Fruit fly (Drosophila melanogaster): Measurements from ENCODE around the gene Grip71.

The Grip71 gene

dm6 chr2L:18664707-18665550, 43.7 kb upstream of the Grip71 start:
- TF ChIP-seq mam (GFP tag; optimal IDR thresholded peaks at IDR 0.05) (no peak), CG17802 (tag; optimal IDR thresholded peaks at IDR 0.05) (no peak), HLHmδ (GFP tag; optimal IDR thresholded peaks at IDR 0.05) (no peak), az2 (GFP tag; optimal IDR thresholded peaks at IDR 0.05) (no peak), Hsf (GFP tag; optimal IDR thresholded peaks at IDR 0.05) (no peak), Optix (GFP tag; IDR thresholded peaks at IDR 0.05) (0 out of 3 replicates have a peak, but pooled peaks have one; percentile 17), row (GFP tag; IDR thresholded peaks at IDR 0.05) (no peak), lbe (GFP tag; optimal IDR thresholded peaks at IDR 0.05) (peak; percentile 62), CG13296 (GFP tag; optimal IDR thresholded peaks at IDR 0.05) (no peak), CG6813 (GFP tag; optimal IDR thresholded peaks at IDR 0.05) (no peak), wdn (GFP tag; IDR thresholded peaks at IDR 0.05) (no peak), Bteb2 (GFP tag; optimal IDR thresholded peaks at IDR 0.05) (no peak), CG17568 (GFP tag; optimal IDR thresholded peaks at IDR 0.05) (no peak), corto (GFP tag; optimal IDR thresholded peaks at IDR 0.05) (peak; percentile 48), Ets65A (GFP tag) (peak; percentile 78), gt (GFP tag; IDR thresholded peaks at IDR 0.05) (no peak), CG4617 (GFP tag; optimal IDR thresholded peaks at IDR 0.05; ENCODE audit: borderline replicate concordance) (no peak), twi (tag; optimal IDR thresholded peaks at IDR 0.05) (peak; percentile 95), bsh (GFP tag; optimal IDR thresholded peaks at IDR 0.05) (peak; percentile 10 to 58), nom (GFP tag; optimal IDR thresholded peaks at IDR 0.05) (peak; percentile 78), Drgx (GFP tag; IDR thresholded peaks at IDR 0.05) (peak; percentile 27; the same call in 1 of the 2 replicates), sens (GFP tag) (peak; percentile 63)

- TF ChIP-seq gem (tag; optimal IDR thresholded peaks at IDR 0.05) (no peak), pan (optimal IDR thresholded peaks at IDR 0.05) (no peak), pan (GFP tag; optimal IDR thresholded peaks at IDR 0.05 in 1 of 2, IDR thresholded peaks at IDR 0.05 in 1 of 2) (no peak), ato (GFP tag; IDR thresholded peaks at IDR 0.05; ENCODE audit: partially characterized antibody) (no peak), tna (GFP tag; IDR thresholded peaks at IDR 0.05; ENCODE audit: partially characterized antibody) (no peak), Dp (GFP tag; optimal IDR thresholded peaks at IDR 0.05) (peak; percentile 24), CG3847 (GFP tag; IDR thresholded peaks at IDR 0.05) (peak; percentile 34), wek (GFP tag; optimal IDR thresholded peaks at IDR 0.05) (peak; percentile 10), ERR (GFP tag; optimal IDR thresholded peaks at IDR 0.05) (no peak), Gug (GFP tag; IDR thresholded peaks at IDR 0.05) (peak; percentile 25; the same call in 1 of the 4 replicates), CG13775 (GFP tag; optimal IDR thresholded peaks at IDR 0.05) (no peak), HLH3B (GFP tag; IDR thresholded peaks at IDR 0.05) (peak; percentile 28; the same call in 1 of the 2 replicates), inv (GFP tag; IDR thresholded peaks at IDR 0.05; ENCODE audit: partially characterized antibody) (no peak), CG15601 (tag; optimal IDR thresholded peaks at IDR 0.05) (peak; percentile 45), Hr78 (GFP tag; optimal IDR thresholded peaks at IDR 0.05) (no peak), CG9609 (GFP tag; optimal IDR thresholded peaks at IDR 0.05) (peak; percentile 29), CG4328 (GFP tag; optimal IDR thresholded peaks at IDR 0.05) (no peak), CG17912 (GFP tag; optimal IDR thresholded peaks at IDR 0.05) (no peak), Sry-β (GFP tag; optimal IDR thresholded peaks at IDR 0.05) (peak; percentile 94), Drgx (GFP tag; IDR thresholded peaks at IDR 0.05) (no peak), ranshi (GFP tag; IDR thresholded peaks at IDR 0.05) (peak; percentile 26; the same call in 1 of the 2 replicates), CG10565 (GFP tag; optimal IDR thresholded peaks at IDR 0.05) (no peak), ci (GFP tag; IDR thresholded peaks at IDR 0.05) (peak; percentile 78), CG17802 (tag; optimal IDR thresholded peaks at IDR 0.05) (peak; percentile 37), CG2875 (GFP tag; optimal IDR thresholded peaks at IDR 0.05) (no peak), Atf6 (GFP tag; IDR thresholded peaks at IDR 0.05) (no peak), CG10274 (GFP tag; optimal IDR thresholded peaks at IDR 0.05) (no peak), bsh (GFP tag; optimal IDR thresholded peaks at IDR 0.05) (no peak)
Measured at dm6 chr2L:18665952-18666606, 42.6 kb upstream of the Grip71 start.
